Fruit fly (Drosophila melanogaster) whole organism, pupa: Measurements from ENCODE around the gene CG7970.

Source experiments
- CG10348 ChIP-seq: fragments of 200-800 bp; sonication (Bioruptor generic); IDR thresholded peaks from 2 replicates; pipeline ENCODE4 v1.3.6; 2022; ENCODE audit warnings: missing biosample characterization, missing genetic modification characterization
- CG12605 ChIP-seq: fragments of 200-800 bp; sonication (Bioruptor generic); IDR thresholded peaks from 2 replicates; pipeline ENCODE4 v1.3.6; 2022; ENCODE audit warnings: missing biosample characterization, missing genetic modification characterization
- CG13204 ChIP-seq: fragments of 200-800 bp; sonication (Bioruptor generic); optimal IDR thresholded peaks from 2 replicates; lab custom pipeline; 2018; ENCODE audit warnings: missing biosample characterization, mild to moderate bottlenecking, missing genetic modification characterization, moderate library complexity
- CG14655 ChIP-seq: fragments of 200-800 bp; sonication (Bioruptor generic); optimal IDR thresholded peaks from 3 replicates; lab custom pipeline; 2017; ENCODE audit warnings: mild to moderate bottlenecking, missing biosample characterization, missing genetic modification reagents, missing genetic modification characterization
- CG15710 ChIP-seq: fragments of 200-800 bp; sonication (Bioruptor generic); optimal IDR thresholded peaks from 2 replicates; lab custom pipeline; 2018; ENCODE audit warnings: missing biosample characterization, mild to moderate bottlenecking, missing genetic modification characterization, moderate library complexity
- CG17806 ChIP-seq: fragments of 200-800 bp; sonication (Bioruptor generic); optimal IDR thresholded peaks from 2 replicates; lab custom pipeline; 2018; ENCODE audit warnings: missing biosample characterization, mild to moderate bottlenecking, missing genetic modification characterization, moderate library complexity
- CG32121 ChIP-seq: fragments of 200-800 bp; sonication (Bioruptor generic); IDR thresholded peaks from 2 replicates; pipeline ENCODE4 v1.3.6; 2022; ENCODE audit warnings: missing biosample characterization, missing genetic modification characterization
- CG34367 ChIP-seq: fragments of 200-800 bp; sonication (Bioruptor generic); optimal IDR thresholded peaks from 2 replicates; lab custom pipeline; 2018; ENCODE audit warnings: missing biosample characterization, mild to moderate bottlenecking, missing genetic modification characterization
- CG4496 ChIP-seq: fragments of 200-800 bp; sonication (Bioruptor generic); IDR thresholded peaks from 3 replicates; pipeline ENCODE4 v1.3.6; 2022; ENCODE audit warnings: missing biosample characterization, missing genetic modification characterization
- CG8159 ChIP-seq: fragments of 200-800 bp; sonication (Bioruptor generic); optimal IDR thresholded peaks from 3 replicates; lab custom pipeline; 2018; ENCODE audit warnings: missing biosample characterization, mild to moderate bottlenecking, missing genetic modification characterization, moderate library complexity
- CG8301 ChIP-seq: fragments of 200-800 bp; sonication (Bioruptor generic); optimal IDR thresholded peaks from 2 replicates; lab custom pipeline; 2018; ENCODE audit warnings: missing biosample characterization, mild to moderate bottlenecking, missing genetic modification characterization
- CG9948 ChIP-seq: fragments of 200-800 bp; sonication (Bioruptor generic); optimal IDR thresholded peaks from 2 replicates; lab custom pipeline; 2018; ENCODE audit warnings: missing biosample characterization, mild to moderate bottlenecking, missing genetic modification characterization, moderate library complexity
- D1 ChIP-seq: fragments of 200-800 bp; sonication (Bioruptor generic); optimal IDR thresholded peaks from 2 replicates; lab custom pipeline; 2018; ENCODE audit warnings: missing biosample characterization, mild to moderate bottlenecking, missing genetic modification characterization, moderate library complexity
- EcR ChIP-seq: fragments of 200-800 bp; sonication (Bioruptor generic); optimal IDR thresholded peaks from 3 replicates; lab custom pipeline; 2019; ENCODE audit warnings: missing biosample characterization, missing genetic modification characterization, mild to moderate bottlenecking, moderate library complexity, missing genetic modification reagents
- Ets98B ChIP-seq: fragments of 200-800 bp; sonication (Bioruptor generic); IDR thresholded peaks from 2 replicates; pipeline ENCODE4 v1.3.6; 2022; ENCODE audit warnings: missing biosample characterization, missing genetic modification characterization
- Pif1A ChIP-seq: fragments of 200-800 bp; sonication (Bioruptor generic); optimal IDR thresholded peaks from 3 replicates; lab custom pipeline; 2016; ENCODE audit warnings: missing biosample characterization, missing genetic modification characterization
- Pif1B ChIP-seq: fragments of 200-800 bp; sonication (Bioruptor generic); optimal IDR thresholded peaks from 3 replicates; lab custom pipeline; 2016; ENCODE audit warnings: missing biosample characterization, missing genetic modification characterization
- Snoo ChIP-seq: fragments of 200-800 bp; sonication (Bioruptor generic); optimal IDR thresholded peaks from 3 replicates; lab custom pipeline; 2017; ENCODE audit warnings: missing biosample characterization, mild to moderate bottlenecking, missing genetic modification characterization, inconsistent platforms
- fd96Ca ChIP-seq: fragments of 200-800 bp; sonication (Bioruptor generic); IDR thresholded peaks from 3 replicates; pipeline ENCODE4 v1.3.6; 2022; ENCODE audit warnings: missing biosample characterization, missing genetic modification characterization
- gl ChIP-seq: fragments of 200-800 bp; sonication (Bioruptor generic); optimal IDR thresholded peaks from 2 replicates; lab custom pipeline; 2018; ENCODE audit warnings: missing biosample characterization, mild to moderate bottlenecking, missing genetic modification characterization
- rn ChIP-seq: fragments of 200-800 bp; sonication (Bioruptor generic); IDR thresholded peaks from 2 replicates; pipeline ENCODE4 v1.3.6; 2022; ENCODE audit warnings: missing biosample characterization, missing genetic modification characterization

The CG7970 gene

dm6 chr3L:1652700-1653200 lies at the start of gene CG7970, which contains the start of gene Vta1:
TSS of gene CG7970 (plus strand) at chr3L:1652750.
TSS of gene Vta1 (minus strand) at chr3L:1652900.
- no peak for TF ChIP-seq CG9948 (tag; lab: Kevin White, UChicago)
- TF ChIP-seq gl, result peak; percentile 88
- TF ChIP-seq CG8159 (tag; lab: Kevin White, UChicago), result no peak
- TF ChIP-seq CG4496, result peak; percentile 78
- TF ChIP-seq Ets98B (GFP tag; lab: Robert Waterston, UW), result peak; percentile 77
- TF ChIP-seq CG34367 (tag; lab: Kevin White, UChicago), result peak; percentile 36
- TF ChIP-seq CG32121, result peak; percentile 63; the same call in 1 of the 2 replicates
- no peak for TF ChIP-seq CG8301 (tag; lab: Kevin White, UChicago)
- TF ChIP-seq CG12605 (GFP tag; lab: Robert Waterston, UW), result peak; percentile 88
- TF ChIP-seq D1 (tag; lab: Kevin White, UChicago), result no peak
- no peak for TF ChIP-seq fd96Ca (GFP tag; lab: Robert Waterston, UW)
- no peak for TF ChIP-seq Pif1A (GFP tag; lab: Kevin White, UChicago)
- TF ChIP-seq CG15710 (tag; lab: Kevin White, UChicago), result peak; percentile 45
- no peak for TF ChIP-seq CG13204 (GFP tag; lab: Kevin White, UChicago)
- no peak for TF ChIP-seq rn (GFP tag; lab: Robert Waterston, UW)

dm6 chr3L:1602833-1603128 lies 49.8 kb upstream of the CG7970 start, which contains the start of the genes CG18170 and CG33791:
TSS of gene CG18170 (plus strand) at chr3L:1602954.
TSS of gene CG33791 (plus strand) at chr3L:1602954.
- TF ChIP-seq CG17806 (tag; lab: Kevin White, UChicago) (no peak), Ets98B (GFP tag; lab: Robert Waterston, UW) (no peak), CG10348 (no peak), EcR (GFP tag; lab: Kevin White, UChicago) (no peak), CG15710 (tag; lab: Kevin White, UChicago) (no peak), Snoo (tag; lab: Kevin White, UChicago) (no peak), CG4496 (no peak), rn (GFP tag; lab: Robert Waterston, UW) (no peak), CG13204 (GFP tag; lab: Kevin White, UChicago) (no peak), CG8301 (tag; lab: Kevin White, UChicago) (no peak), Pif1A (GFP tag; lab: Kevin White, UChicago) (no peak), CG8159 (tag; lab: Kevin White, UChicago) (no peak), Pif1B (GFP tag; lab: Kevin White, UChicago) (no peak), fd96Ca (GFP tag; lab: Robert Waterston, UW) (no peak), CG9948 (tag; lab: Kevin White, UChicago) (no peak), D1 (tag; lab: Kevin White, UChicago) (no peak), CG14655 (no peak), CG12605 (GFP tag; lab: Robert Waterston, UW) (no peak)
- TF ChIP-seq, all 21 proteins: peak for 0

dm6 chr3L:1609611-1610010 lies 42.9 kb upstream of the CG7970 start:
- TF ChIP-seq CG8301 (tag; lab: Kevin White, UChicago), result peak; percentile 42
- TF ChIP-seq CG15710 (tag; lab: Kevin White, UChicago), result no peak
- peak; percentile 40 for TF ChIP-seq CG8159 (tag; lab: Kevin White, UChicago)
- no peak for TF ChIP-seq CG12605 (GFP tag; lab: Robert Waterston, UW)
- TF ChIP-seq CG10348, result peak; percentile 27; the same call in 1 of the 2 replicates
- peak; percentile 35; the same call in 1 of the 3 replicates for TF ChIP-seq CG4496
- peak; percentile 45; the same call in 1 of the 2 replicates for TF ChIP-seq CG32121
- peak; percentile 43 for TF ChIP-seq Pif1A (GFP tag; lab: Kevin White, UChicago)
- TF ChIP-seq fd96Ca (GFP tag; lab: Robert Waterston, UW), result 0 out of 3 replicates have a peak, but pooled peaks have one; percentile 23

dm6 chr3L:1614465-1615084 lies 38.0 kb upstream of the CG7970 start:
- no peak for TF ChIP-seq gl
- TF ChIP-seq EcR (GFP tag; lab: Kevin White, UChicago), result no peak
- no peak for TF ChIP-seq Pif1B (GFP tag; lab: Kevin White, UChicago)
- no peak for TF ChIP-seq Snoo (tag; lab: Kevin White, UChicago)
- no peak for TF ChIP-seq D1 (tag; lab: Kevin White, UChicago)
- TF ChIP-seq CG9948 (tag; lab: Kevin White, UChicago), result no peak
- TF ChIP-seq rn (GFP tag; lab: Robert Waterston, UW), result no peak
- no peak for TF ChIP-seq CG13204 (GFP tag; lab: Kevin White, UChicago)
- TF ChIP-seq CG32121, result no peak
- TF ChIP-seq CG14655, result no peak
- no peak for TF ChIP-seq CG4496
- no peak for TF ChIP-seq CG34367 (tag; lab: Kevin White, UChicago)

- TF ChIP-seq CG14655, result no peak
- TF ChIP-seq CG34367 (tag; lab: Kevin White, UChicago), result no peak
Measured at dm6 chr3L:1615701-1616100, 36.8 kb upstream of the CG7970 start, which contains the start of gene CG12105. TSS of gene CG12105 (minus strand) at chr3L:1615801.

dm6 chr3L:1618116-1618727 lies 34.3 kb upstream of the CG7970 start, which contains the start of the genes CG13926, ABCB7 and CG33230:
TSS of gene CG13926 (minus strand) at chr3L:1618158.
TSS of gene ABCB7 (plus strand) at chr3L:1618414.
TSS of gene CG33230 (plus strand) at chr3L:1618414.
- TF ChIP-seq CG9948 (tag; lab: Kevin White, UChicago), result no peak
- no peak for TF ChIP-seq CG14655
- TF ChIP-seq CG17806 (tag; lab: Kevin White, UChicago), result no peak
- 0 out of 2 replicates have a peak, but pooled peaks have one; percentile 17 for TF ChIP-seq Ets98B (GFP tag; lab: Robert Waterston, UW)
- no peak for TF ChIP-seq CG34367 (tag; lab: Kevin White, UChicago)
- no peak for TF ChIP-seq CG12605 (GFP tag; lab: Robert Waterston, UW)
- no peak for TF ChIP-seq rn (GFP tag; lab: Robert Waterston, UW)
- TF ChIP-seq Snoo (tag; lab: Kevin White, UChicago), result no peak
- no peak for TF ChIP-seq Pif1A (GFP tag; lab: Kevin White, UChicago)
- no peak for TF ChIP-seq CG4496
- TF ChIP-seq CG32121, result no peak
- TF ChIP-seq gl, result no peak
- no peak for TF ChIP-seq fd96Ca (GFP tag; lab: Robert Waterston, UW)
- no peak for TF ChIP-seq D1 (tag; lab: Kevin White, UChicago)
- TF ChIP-seq CG8301 (tag; lab: Kevin White, UChicago), result no peak
- TF ChIP-seq EcR (GFP tag; lab: Kevin White, UChicago), result no peak
- peak; percentile 6 for TF ChIP-seq CG15710 (tag; lab: Kevin White, UChicago)
- TF ChIP-seq CG8159 (tag; lab: Kevin White, UChicago), result peak; percentile 23
- TF ChIP-seq CG10348, result no peak
- TF ChIP-seq Pif1B (GFP tag; lab: Kevin White, UChicago), result no peak
- no peak for TF ChIP-seq CG13204 (GFP tag; lab: Kevin White, UChicago)
